Fruit fly (Drosophila melanogaster): ENCODE data around the gene Best1.

The Best1 gene

DNA sequence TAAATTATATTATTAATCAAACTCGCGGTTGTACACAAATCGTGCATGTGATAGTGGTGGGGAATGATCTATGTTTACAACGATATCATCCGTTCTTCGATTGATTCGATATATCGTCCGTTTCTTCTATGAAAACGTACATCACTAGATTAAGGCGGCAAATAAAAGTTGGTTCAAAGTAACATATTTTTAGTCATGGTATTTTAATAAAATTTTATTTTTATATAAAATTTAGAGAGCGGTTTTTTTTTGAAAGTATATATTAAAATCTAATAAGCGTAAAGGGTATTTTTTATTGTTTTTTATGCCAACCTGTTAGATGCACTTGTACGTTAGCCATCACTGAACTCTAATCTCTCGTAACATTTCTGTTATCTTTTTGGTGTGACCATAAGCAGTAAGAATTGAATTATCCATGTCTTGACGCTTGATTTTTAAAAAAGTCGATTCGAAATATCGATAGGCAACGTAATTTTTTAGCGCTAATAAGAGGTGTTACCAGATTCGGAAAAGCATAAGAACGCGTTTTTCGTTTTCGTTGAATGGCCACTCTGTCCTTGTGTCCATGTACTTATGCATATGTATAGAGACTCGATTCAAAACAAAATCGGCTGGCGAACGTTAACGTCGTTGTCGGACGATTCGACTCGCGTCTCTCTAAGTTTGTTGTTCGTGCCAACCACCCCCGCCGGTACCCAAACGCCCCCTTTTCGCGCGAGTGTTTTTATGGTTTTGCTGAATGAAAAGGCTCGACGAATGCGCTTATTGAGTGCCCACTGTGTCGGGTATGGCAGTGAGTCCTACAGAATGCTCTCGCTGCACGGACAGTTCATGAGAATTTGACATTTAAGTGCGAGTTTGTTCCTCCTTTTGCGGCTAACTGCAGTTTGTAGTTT lies 25.9 kb downstream of the Best1 start, which contains the start of the genes TAF1B and Invadolysin (continued):
- TF ChIP-seq CG9437 (GFP tag; optimal IDR thresholded peaks at IDR 0.05) (peak; percentile 28), cg (GFP tag; optimal IDR thresholded peaks at IDR 0.05) (peak; percentile 85), gcm2 (GFP tag; optimal IDR thresholded peaks at IDR 0.05) (no peak), ro (GFP tag; IDR thresholded peaks at IDR 0.05) (no peak), tna (GFP tag; IDR thresholded peaks at IDR 0.05; ENCODE audit: partially characterized antibody) (peak; percentile 80), CG14710 (tag; optimal IDR thresholded peaks at IDR 0.05) (peak; percentile 84), Ravus (GFP tag; IDR thresholded peaks at IDR 0.05) (no peak), Bgb (GFP tag; IDR thresholded peaks at IDR 0.05; ENCODE audit: partially characterized antibody) (peak; percentile 90), wdn (GFP tag; IDR thresholded peaks at IDR 0.05) (peak; percentile 13; the same call in 1 of the 2 replicates), vvl (GFP tag; IDR thresholded peaks at IDR 0.05) (peak; percentile 62), nom (GFP tag; optimal IDR thresholded peaks at IDR 0.05) (no peak), D19A (tag; optimal IDR thresholded peaks at IDR 0.05) (peak; percentile 40), Rx (GFP tag; IDR thresholded peaks at IDR 0.05) (no peak), CG17829 (tag; optimal IDR thresholded peaks at IDR 0.05) (peak; percentile 72), CG32772 (GFP tag; IDR thresholded peaks at IDR 0.05) (peak; percentile 33; the same call in 1 of the 2 replicates), CG18476 (GFP tag; optimal IDR thresholded peaks at IDR 0.05) (peak; percentile 36), abd-A (tag; optimal IDR thresholded peaks at IDR 0.05) (peak; percentile 72), HLHmδ (GFP tag; optimal IDR thresholded peaks at IDR 0.05) (peak; percentile 66), CG8359 (GFP tag; optimal IDR thresholded peaks at IDR 0.05; ENCODE audit: borderline replicate concordance) (no peak), CG17912 (GFP tag; optimal IDR thresholded peaks at IDR 0.05) (no peak), CG30403 (GFP tag; optimal IDR thresholded peaks at IDR 0.05) (peak; percentile 63), shn (GFP tag; optimal IDR thresholded peaks at IDR 0.05) (no peak), eyg (GFP tag; optimal IDR thresholded peaks at IDR 0.05) (no peak), CG3726 (GFP tag; IDR thresholded peaks at IDR 0.05) (no peak), slbo (GFP tag; IDR thresholded peaks at IDR 0.05) (peak; percentile 81), CG7786 (GFP tag; optimal IDR thresholded peaks at IDR 0.05) (no peak), CG3838 (GFP tag; optimal IDR thresholded peaks at IDR 0.05) (no peak), vfl (GFP tag; optimal IDR thresholded peaks at IDR 0.05) (no peak), ara (GFP tag; IDR thresholded peaks at IDR 0.05) (peak; percentile 15; the same call in 1 of the 2 replicates), knrl (GFP tag; IDR thresholded peaks at IDR 0.05; ENCODE audit: partially characterized antibody) (peak; percentile 94), CG12219 (GFP tag; optimal IDR thresholded peaks at IDR 0.05) (no peak), Gug (GFP tag; IDR thresholded peaks at IDR 0.05) (peak; percentile 62; the same call in 1 of the 4 replicates), sqz (GFP tag; optimal IDR thresholded peaks at IDR 0.05) (no peak), bbx (GFP tag; IDR thresholded peaks at IDR 0.05; ENCODE audit: partially characterized antibody) (peak; percentile 91), prd (optimal IDR thresholded peaks at IDR 0.05) (no peak), prd (GFP tag; IDR thresholded peaks at IDR 0.05) (peak; percentile 56; the same call in 2 of the 3 replicates), cato (GFP tag; optimal IDR thresholded peaks at IDR 0.05; ENCODE audit: borderline replicate concordance) (peak; percentile 9), CG10209 (GFP tag; optimal IDR thresholded peaks at IDR 0.05) (peak; percentile 11), gt (GFP tag; IDR thresholded peaks at IDR 0.05) (no peak), CG5245 (GFP tag; optimal IDR thresholded peaks at IDR 0.05) (peak; percentile 31), CG9609 (GFP tag; optimal IDR thresholded peaks at IDR 0.05) (no peak), CG4730 (GFP tag; IDR thresholded peaks at IDR 0.05) (no peak), CG10565 (GFP tag; optimal IDR thresholded peaks at IDR 0.05) (no peak), CG8089 (GFP tag; optimal IDR thresholded peaks at IDR 0.05) (no peak), Fer3 (tag; optimal IDR thresholded peaks at IDR 0.05) (peak; percentile 47), ase (GFP tag; IDR thresholded peaks at IDR 0.05) (no peak; the same call in 2 of the 3 replicates), twi (tag; optimal IDR thresholded peaks at IDR 0.05) (no peak), CG2875 (GFP tag; optimal IDR thresholded peaks at IDR 0.05) (no peak), Xrp1 (GFP tag; IDR thresholded peaks at IDR 0.05) (peak; percentile 66; the same call in 1 of the 2 replicates)
